Fruit fly (Drosophila melanogaster) whole organism, embryonic: ENCODE results near the gene CG14244.
A peak's percentile ranks its signal among the peaks of the same experiment; 100 is the strongest.

ENCODE experiments used
- Awh ChIP-seq: fragments of 200-800 bp; sonication (Bioruptor generic); IDR thresholded peaks from 2 replicates; pipeline ENCODE4, ENCODE4 v1.3.6; 2022; ENCODE audit warnings: missing biosample characterization, missing genetic modification characterization
- B-H1 ChIP-seq: fragments of 200-800 bp; sonication (Bioruptor generic); IDR thresholded peaks from 3 replicates; pipeline ENCODE4 v1.3.6; 2022; ENCODE audit warnings: missing biosample characterization, missing genetic modification characterization
- BEAF-32 ChIP-seq: fragments of 200-800 bp; sonication (Bioruptor generic); optimal IDR thresholded peaks from 3 replicates; lab custom pipeline; 2017; ENCODE audit warnings: missing biosample characterization, missing genetic modification characterization, mild to moderate bottlenecking, moderate library complexity, missing genetic modification reagents
- Bgb ChIP-seq: fragments of 200-800 bp; sonication (Bioruptor generic); IDR thresholded peaks from 2 replicates; pipeline ENCODE4 v1.3.6; 2022; ENCODE audit warnings: missing biosample characterization, missing genetic modification characterization; ENCODE audit not compliant: partially characterized antibody
- CG10147 ChIP-seq: fragments of 200-800 bp; sonication (Bioruptor generic); optimal IDR thresholded peaks from 2 replicates; lab custom pipeline; 2019; ENCODE audit warnings: missing biosample characterization, mild to moderate bottlenecking, missing genetic modification characterization, moderate library complexity
- CG11560 ChIP-seq: fragments of 200-800 bp; sonication (Bioruptor generic); IDR thresholded peaks from 3 replicates; pipeline ENCODE4 v1.3.6; 2022; ENCODE audit warnings: missing biosample characterization, missing genetic modification characterization
- CG11723 ChIP-seq: fragments of 200-800 bp; sonication (Bioruptor generic); optimal IDR thresholded peaks from 2 replicates; lab custom pipeline; 2017; ENCODE audit warnings: missing biosample characterization, mild to moderate bottlenecking, missing genetic modification characterization
- CG12659 ChIP-seq: fragments of 200-800 bp; sonication (Bioruptor generic); optimal IDR thresholded peaks from 3 replicates; lab custom pipeline; 2017; ENCODE audit warnings: mild to moderate bottlenecking, missing biosample characterization, missing genetic modification reagents, missing genetic modification characterization
- CG13123 ChIP-seq: fragments of 200-800 bp; sonication (Bioruptor generic); optimal IDR thresholded peaks from 2 replicates; lab custom pipeline; 2016; ENCODE audit warnings: missing biosample characterization, missing genetic modification characterization
- CG13624 ChIP-seq: fragments of 200-800 bp; sonication (Bioruptor generic); optimal IDR thresholded peaks from 2 replicates; lab custom pipeline; 2016; ENCODE audit warnings: missing biosample characterization, missing genetic modification characterization
- CG14710 ChIP-seq: fragments of 200-800 bp; sonication (Bioruptor generic); optimal IDR thresholded peaks from 3 replicates; lab custom pipeline; 2019; ENCODE audit warnings: missing biosample characterization, mild to moderate bottlenecking, missing genetic modification characterization, moderate library complexity
- CG15601 ChIP-seq: fragments of 200-800 bp; sonication (Bioruptor generic); optimal IDR thresholded peaks from 3 replicates; lab custom pipeline; 2019; ENCODE audit warnings: missing biosample characterization, mild to moderate bottlenecking, missing genetic modification characterization, moderate library complexity
- CG1603 ChIP-seq: fragments of 200-800 bp; sonication (Bioruptor generic); optimal IDR thresholded peaks from 2 replicates; lab custom pipeline; 2019; ENCODE audit warnings: missing biosample characterization, mild to moderate bottlenecking, missing genetic modification characterization, moderate library complexity
- CG16813 ChIP-seq: fragments of 200-800 bp; sonication (Bioruptor generic); IDR thresholded peaks from 3 replicates; pipeline ENCODE4 v1.3.6; 2022; ENCODE audit warnings: missing biosample characterization, missing genetic modification characterization; ENCODE audit not compliant: partially characterized antibody
- CG18619 ChIP-seq: fragments of 200-800 bp; sonication (Bioruptor generic); optimal IDR thresholded peaks from 3 replicates; lab custom pipeline; 2017; ENCODE audit warnings: missing biosample characterization, mild to moderate bottlenecking, missing genetic modification characterization
- CG2116 ChIP-seq: fragments of 200-800 bp; sonication (Bioruptor generic); optimal IDR thresholded peaks from 3 replicates; lab custom pipeline; 2018; ENCODE audit warnings: missing biosample characterization, mild to moderate bottlenecking, missing genetic modification characterization
- CG2712 ChIP-seq: fragments of 200-800 bp; optimal IDR thresholded peaks from 3 replicates; lab custom pipeline; 2019; ENCODE audit warnings: missing biosample characterization, mild to moderate bottlenecking, missing genetic modification characterization, moderate library complexity
- CG43689 ChIP-seq: fragments of 200-800 bp; sonication (Bioruptor generic); IDR thresholded peaks from 2 replicates; pipeline ENCODE4 v1.3.6; 2022; ENCODE audit warnings: missing biosample characterization, missing genetic modification characterization
- CG6791 ChIP-seq: fragments of 200-800 bp; sonication (Bioruptor generic); IDR thresholded peaks from 3 replicates; pipeline ENCODE4 v1.3.6; 2022; ENCODE audit warnings: missing biosample characterization, missing genetic modification characterization; ENCODE audit not compliant: partially characterized antibody
- CG7963 ChIP-seq: fragments of 200-800 bp; sonication (Bioruptor generic); IDR thresholded peaks from 3 replicates; pipeline ENCODE4 v1.3.6; 2022; ENCODE audit warnings: missing biosample characterization, missing genetic modification characterization; ENCODE audit not compliant: partially characterized antibody
- CG9932 ChIP-seq: fragments of 200-800 bp; sonication (Bioruptor generic); IDR thresholded peaks from 2 replicates; pipeline ENCODE4 v1.3.6; 2022; ENCODE audit warnings: missing biosample characterization, missing genetic modification characterization
- CHES-1-like ChIP-seq: fragments of 200-800 bp; sonication (Bioruptor generic); optimal IDR thresholded peaks from 2 replicates; lab custom pipeline; 2016; ENCODE audit warnings: missing biosample characterization, missing genetic modification characterization
- Dbx ChIP-seq: fragments of 200-800 bp; sonication (Bioruptor generic); IDR thresholded peaks from 3 replicates; pipeline ENCODE4 v1.3.6; 2022; ENCODE audit warnings: missing biosample characterization, missing genetic modification characterization
- Dll ChIP-seq: fragments of 200-800 bp; sonication (Bioruptor generic); IDR thresholded peaks from 4 replicates; pipeline ENCODE4 v1.3.6; 2022; ENCODE audit warnings: missing biosample characterization, missing genetic modification characterization; ENCODE audit not compliant: partially characterized antibody
- Ets97D ChIP-seq: fragments of 200-800 bp; sonication (Bioruptor generic); optimal IDR thresholded peaks from 3 replicates; lab custom pipeline; 2016; ENCODE audit warnings: missing biosample characterization, missing genetic modification characterization
- Hr51 ChIP-seq, 2 experiments: fragments of 200-800 bp; sonication (Bioruptor generic); optimal IDR thresholded peaks; 2 replicates in 1 of 2; 3 replicates in 1 of 2; lab custom pipeline; 2016 to 2018; ENCODE audit warnings: missing biosample characterization in 2 of 2, missing genetic modification characterization in 2 of 2, mild to moderate bottlenecking in 1 of 2, moderate library complexity in 1 of 2
- Max ChIP-seq: fragments of 200-800 bp; sonication (Bioruptor generic); optimal IDR thresholded peaks from 2 replicates; lab custom pipeline; 2016; ENCODE audit warnings: missing biosample characterization, mild to moderate bottlenecking, missing genetic modification characterization
- Oli ChIP-seq: fragments of 200-800 bp; sonication (Bioruptor generic); optimal IDR thresholded peaks from 2 replicates; lab custom pipeline; 2018; ENCODE audit warnings: missing biosample characterization, mild to moderate bottlenecking, missing genetic modification characterization, moderate library complexity
- Optix ChIP-seq: fragments of 200-800 bp; sonication (Bioruptor generic); IDR thresholded peaks from 3 replicates; pipeline ENCODE4 v1.3.6; 2022; ENCODE audit warnings: missing biosample characterization, missing genetic modification characterization
- Scr ChIP-seq: fragments of 200-800 bp; sonication (Bioruptor generic); IDR thresholded peaks from 2 replicates; pipeline ENCODE4 v1.3.6; 2022; ENCODE audit warnings: missing biosample characterization, missing genetic modification characterization; ENCODE audit not compliant: partially characterized antibody
- Stat92E ChIP-seq, 3 experiments: fragments of >200 bp in 2 of 3; fragments of 200-800 bp in 1 of 3; sonication (Bioruptor generic) in 1 of 3; optimal IDR thresholded peaks; 2 replicates each; lab custom pipeline; 2017 to 2019; ENCODE audit warnings: missing biosample characterization in 3 of 3, missing genetic modification characterization in 3 of 3, mild to moderate bottlenecking in 1 of 3, moderate library complexity in 1 of 3
- YL-1 ChIP-seq: fragments of 200-800 bp; sonication (Bioruptor generic); optimal IDR thresholded peaks from 3 replicates; lab custom pipeline; 2017; ENCODE audit warnings: missing biosample characterization, mild to moderate bottlenecking, missing genetic modification characterization
- amos ChIP-seq: fragments of 200-800 bp; sonication (Bioruptor generic); IDR thresholded peaks from 2 replicates; pipeline ENCODE4 v1.3.6; 2022; ENCODE audit warnings: missing biosample characterization, missing genetic modification characterization; ENCODE audit not compliant: partially characterized antibody
- bbx ChIP-seq: fragments of 200-800 bp; sonication (Bioruptor generic); IDR thresholded peaks from 2 replicates; pipeline ENCODE4 v1.3.6; 2022; ENCODE audit warnings: missing biosample characterization, missing genetic modification characterization; ENCODE audit not compliant: partially characterized antibody
- bigmax ChIP-seq: fragments of 200-800 bp; sonication (Bioruptor generic); optimal IDR thresholded peaks from 2 replicates; lab custom pipeline; 2018; ENCODE audit warnings: missing biosample characterization, mild to moderate bottlenecking, missing genetic modification characterization
- chinmo ChIP-seq: fragments of 200-800 bp; sonication (Bioruptor generic); IDR thresholded peaks from 4 replicates; pipeline ENCODE4 v1.3.6; 2022; ENCODE audit warnings: missing biosample characterization, missing genetic modification characterization; ENCODE audit not compliant: partially characterized antibody
- fru ChIP-seq: fragments of >200 bp; optimal IDR thresholded peaks from 2 replicates; lab custom pipeline; 2017
- lmd ChIP-seq: fragments of 200-800 bp; sonication (Bioruptor generic); IDR thresholded peaks from 2 replicates; pipeline ENCODE4 v1.3.6; 2022; ENCODE audit warnings: missing biosample characterization, missing genetic modification characterization
- nmo ChIP-seq: fragments of 200-800 bp; sonication (Bioruptor generic); optimal IDR thresholded peaks from 2 replicates; lab custom pipeline; 2018; ENCODE audit warnings: missing biosample characterization, mild to moderate bottlenecking, missing genetic modification characterization, moderate library complexity
- p53 ChIP-seq: fragments of 200-800 bp; sonication (Bioruptor generic); optimal IDR thresholded peaks from 2 replicates; lab custom pipeline; 2016; ENCODE audit warnings: missing biosample characterization, missing genetic modification characterization
- pfk ChIP-seq: fragments of 200-800 bp; sonication (Bioruptor generic); optimal IDR thresholded peaks from 2 replicates; lab custom pipeline; 2018; ENCODE audit warnings: missing biosample characterization, mild to moderate bottlenecking, missing genetic modification characterization, moderate library complexity
- prd ChIP-seq, 3 experiments: fragments of >200 bp in 2 of 3; fragments of 200-800 bp in 1 of 3; sonication (Bioruptor generic) in 1 of 3; optimal IDR thresholded peaks in 2 of 3; IDR thresholded peaks in 1 of 3; 2 replicates in 2 of 3; 3 replicates in 1 of 3; pipeline versions ENCODE4 v1.3.6 to Lab custom; 2017 to 2022; ENCODE audit warnings: missing biosample characterization in 1 of 3, missing genetic modification characterization in 1 of 3
- row ChIP-seq: fragments of 200-800 bp; sonication (Bioruptor generic); IDR thresholded peaks from 3 replicates; pipeline ENCODE4 v1.3.6; 2022; ENCODE audit warnings: missing biosample characterization, missing genetic modification characterization
- twi ChIP-seq: fragments of 200-800 bp; optimal IDR thresholded peaks from 2 replicates; lab custom pipeline; 2019; ENCODE audit warnings: missing biosample characterization, mild to moderate bottlenecking, missing genetic modification characterization, moderate library complexity
- vnd ChIP-seq: fragments of 200-800 bp; sonication (Bioruptor generic); IDR thresholded peaks from 3 replicates; pipeline ENCODE4 v1.3.6; 2022; ENCODE audit warnings: missing biosample characterization, missing genetic modification characterization; ENCODE audit not compliant: partially characterized antibody
- vvl ChIP-seq: fragments of 200-800 bp; sonication (Bioruptor generic); IDR thresholded peaks from 2 replicates; pipeline ENCODE4 v1.3.6; 2022; ENCODE audit warnings: missing biosample characterization, missing genetic modification characterization
- zen2 ChIP-seq: fragments of 200-800 bp; sonication (Bioruptor generic); IDR thresholded peaks from 3 replicates; pipeline ENCODE4 v1.3.6; 2022; ENCODE audit warnings: missing biosample characterization, missing genetic modification characterization; ENCODE audit not compliant: partially characterized antibody

The CG14244 gene

dm6 chr3R:26724977-26725612 lies 838 bp upstream of the CG14244 start, which contains the start of gene CG6420 (continued):
- TF ChIP-seq CG10147 (GFP tag; lab: Kevin White, UChicago) (no peak), vvl (GFP tag; lab: Robert Waterston, UW) (no peak), CG11723 (GFP tag; lab: Kevin White, UChicago) (no peak), CG2116 (GFP tag; lab: Kevin White, UChicago) (peak; percentile 29), prd (optimal IDR thresholded peaks at IDR 0.05; lab: Kevin White, UChicago) (no peak), prd (GFP tag; IDR thresholded peaks at IDR 0.05; lab: Robert Waterston, UW) (no peak), CG6791 (peak; percentile 91), Optix (GFP tag; lab: Robert Waterston, UW) (no peak), CG18619 (GFP tag; lab: Kevin White, UChicago) (no peak), CG15601 (tag; lab: Kevin White, UChicago) (no peak), CG2712 (peak; percentile 41), CG12659 (GFP tag; lab: Kevin White, UChicago) (peak; percentile 60), Bgb (peak; percentile 92), Ets97D (GFP tag; lab: Kevin White, UChicago) (peak; percentile 69), CG1603 (tag; lab: Kevin White, UChicago) (no peak), amos (GFP tag; lab: Robert Waterston, UW) (peak; percentile 93), CG11560 (no peak), CG14710 (tag; lab: Kevin White, UChicago) (peak; percentile 41), lmd (no peak), Dbx (GFP tag; lab: Robert Waterston, UW) (0 out of 3 replicates have a peak, but pooled peaks have one; percentile 10), CG9932 (GFP tag; lab: Robert Waterston, UW) (no peak), Oli (tag; lab: Kevin White, UChicago) (no peak), nmo (GFP tag; lab: Kevin White, UChicago) (peak; percentile 73), CG16813 (peak; percentile 88), Stat92E (GFP tag; optimal IDR thresholded peaks at IDR 0.05; lab: Kevin White, UChicago) (peak in 1 of 3 experiments; percentile 32), Dll (GFP tag; lab: Robert Waterston, UW) (peak; percentile 90), YL-1 (GFP tag; lab: Kevin White, UChicago) (peak; percentile 32), pfk (GFP tag; lab: Kevin White, UChicago) (no peak), CG13123 (GFP tag; lab: Kevin White, UChicago) (no peak), Scr (GFP tag; lab: Robert Waterston, UW) (peak; percentile 89), vnd (GFP tag; lab: Robert Waterston, UW) (peak; percentile 76), p53 (GFP tag; lab: Kevin White, UChicago) (no peak), twi (no peak), CG13624 (GFP tag; lab: Kevin White, UChicago) (no peak), CG7963 (GFP tag; lab: Robert Waterston, UW) (peak; percentile 66; the same call in 2 of the 3 replicates), Max (GFP tag; lab: Kevin White, UChicago) (no peak), fru (lab: Kevin White, UChicago) (no peak), Awh (GFP tag; lab: Robert Waterston, UW) (no peak), bigmax (GFP tag; lab: Kevin White, UChicago) (no peak), CHES-1-like (GFP tag; lab: Kevin White, UChicago) (no peak), CG43689 (GFP tag; lab: Robert Waterston, UW) (no peak), bbx (GFP tag; lab: Robert Waterston, UW) (peak; percentile 88), zen2 (GFP tag; lab: Robert Waterston, UW) (peak; percentile 74), BEAF-32 (GFP tag; lab: Kevin White, UChicago) (peak; percentile 84), Hr51 (GFP tag; optimal IDR thresholded peaks at IDR 0.05; lab: Kevin White, UChicago) (no peak), chinmo (GFP tag; lab: Robert Waterston, UW) (peak; percentile 74; the same call in 3 of the 4 replicates), B-H1 (GFP tag; lab: Robert Waterston, UW) (no peak), row (peak; percentile 54; the same call in 1 of the 3 replicates)
